Fruit fly (Drosophila melanogaster) whole organism, prepupa: ENCODE measurements around the gene Cul6.

Experiments used
- Blimp-1 ChIP-seq: fragments of 200-800 bp; sonication (Bioruptor generic); optimal IDR thresholded peaks from 3 replicates; lab custom pipeline; 2017; ENCODE audit warnings: missing biosample characterization, missing genetic modification characterization, mild to moderate bottlenecking, moderate library complexity, missing genetic modification reagents
- CG10631 ChIP-seq: fragments of 200-800 bp; sonication (Bioruptor generic); optimal IDR thresholded peaks from 2 replicates; lab custom pipeline; 2016; ENCODE audit warnings: missing biosample characterization, missing genetic modification characterization
- CG11294 ChIP-seq: fragments of 200-800 bp; sonication (Bioruptor generic); IDR thresholded peaks from 2 replicates; pipeline ENCODE4 v1.3.6; 2022; ENCODE audit warnings: missing biosample characterization, missing genetic modification characterization
- CG11762 ChIP-seq: fragments of 200-800 bp; sonication (Bioruptor generic); optimal IDR thresholded peaks from 3 replicates; lab custom pipeline; 2016; ENCODE audit warnings: missing biosample characterization, missing genetic modification characterization; ENCODE audit not compliant: insufficient read depth
- CG1621 ChIP-seq: fragments of 200-800 bp; sonication (Bioruptor generic); optimal IDR thresholded peaks from 3 replicates; lab custom pipeline; 2018; ENCODE audit warnings: missing biosample characterization, mild to moderate bottlenecking, missing genetic modification characterization
- CG16779 ChIP-seq: fragments of 200-800 bp; sonication (Bioruptor generic); optimal IDR thresholded peaks from 3 replicates; lab custom pipeline; 2017; ENCODE audit warnings: missing biosample characterization, mild to moderate bottlenecking, missing genetic modification characterization
- CG31627 ChIP-seq: fragments of 200-800 bp; sonication (Bioruptor generic); optimal IDR thresholded peaks from 3 replicates; lab custom pipeline; 2016; ENCODE audit warnings: missing biosample characterization, missing genetic modification characterization
- CG32006 ChIP-seq: fragments of 200-800 bp; sonication (Bioruptor generic); optimal IDR thresholded peaks from 3 replicates; lab custom pipeline; 2017; ENCODE audit warnings: missing biosample characterization, mild to moderate bottlenecking, missing genetic modification characterization
- CG34406 ChIP-seq: fragments of 200-800 bp; sonication (Bioruptor generic); optimal IDR thresholded peaks from 3 replicates; lab custom pipeline; 2016; ENCODE audit warnings: missing biosample characterization, missing genetic modification characterization
- CG3919 ChIP-seq: fragments of 200-800 bp; sonication (Bioruptor generic); optimal IDR thresholded peaks from 3 replicates; lab custom pipeline; 2016; ENCODE audit warnings: missing biosample characterization, missing genetic modification characterization
- CG4318 ChIP-seq: fragments of 200-800 bp; sonication (Bioruptor generic); optimal IDR thresholded peaks from 3 replicates; lab custom pipeline; 2017; ENCODE audit warnings: missing biosample characterization, mild to moderate bottlenecking, missing genetic modification characterization
- CG6163 ChIP-seq: fragments of 200-800 bp; sonication (Bioruptor generic); IDR thresholded peaks from 3 replicates; pipeline ENCODE4 v1.3.6; 2022; ENCODE audit warnings: missing biosample characterization, missing genetic modification characterization
- CG6276 ChIP-seq: fragments of 200-800 bp; sonication (Bioruptor generic); optimal IDR thresholded peaks from 2 replicates; lab custom pipeline; 2017; ENCODE audit warnings: missing biosample characterization, mild to moderate bottlenecking, missing genetic modification characterization
- CG6808 ChIP-seq: fragments of 200-800 bp; sonication (Bioruptor generic); optimal IDR thresholded peaks from 3 replicates; lab custom pipeline; 2017; ENCODE audit warnings: missing biosample characterization, missing genetic modification characterization, mild to moderate bottlenecking, moderate library complexity, missing genetic modification reagents
- CG6854 ChIP-seq: fragments of 200-800 bp; sonication (Bioruptor generic); optimal IDR thresholded peaks from 2 replicates; lab custom pipeline; 2017; ENCODE audit warnings: missing biosample characterization, mild to moderate bottlenecking, missing genetic modification characterization
- CG8632 ChIP-seq: fragments of 200-800 bp; sonication (Bioruptor generic); optimal IDR thresholded peaks from 3 replicates; lab custom pipeline; 2016; ENCODE audit warnings: missing biosample characterization, missing genetic modification characterization
- Eip75B ChIP-seq: fragments of 200-800 bp; sonication (Bioruptor generic); optimal IDR thresholded peaks from 3 replicates; lab custom pipeline; 2016; ENCODE audit warnings: missing biosample characterization, missing genetic modification characterization
- Eip78C ChIP-seq: fragments of 200-800 bp; sonication (Bioruptor generic); peaks from one replicate; lab custom pipeline; 2016; ENCODE audit warnings: missing biosample characterization, missing genetic modification characterization
- Eip93F ChIP-seq: fragments of 200-800 bp; sonication (Bioruptor generic); optimal IDR thresholded peaks from 2 replicates; lab custom pipeline; 2016; ENCODE audit warnings: missing biosample characterization, mild to moderate bottlenecking, missing genetic modification characterization
- Ets96B ChIP-seq: fragments of 200-800 bp; optimal IDR thresholded peaks from 2 replicates; lab custom pipeline; 2019; ENCODE audit warnings: missing biosample characterization, mild to moderate bottlenecking, missing genetic modification characterization, moderate library complexity
- Gug ChIP-seq: fragments of 200-800 bp; sonication (Bioruptor generic); IDR thresholded peaks from 2 replicates; pipeline ENCODE4 v1.3.6; 2022; ENCODE audit warnings: missing biosample characterization, missing genetic modification characterization
- Hr38 ChIP-seq: sonication (Bioruptor generic); optimal IDR thresholded peaks from 2 replicates; lab custom pipeline; 2016; ENCODE audit warnings: missing biosample characterization, missing genetic modification characterization
- Hr39 ChIP-seq: fragments of 200-800 bp; sonication (Bioruptor generic); optimal IDR thresholded peaks from 2 replicates; lab custom pipeline; 2016; ENCODE audit warnings: missing biosample characterization, missing genetic modification characterization
- Hr4 ChIP-seq: fragments of 200-800 bp; sonication (Bioruptor generic); optimal IDR thresholded peaks from 3 replicates; lab custom pipeline; 2016; ENCODE audit warnings: missing biosample characterization, missing genetic modification characterization
- Lpt ChIP-seq: fragments of 200-800 bp; sonication (Bioruptor generic); optimal IDR thresholded peaks from 3 replicates; lab custom pipeline; 2016; ENCODE audit warnings: missing biosample characterization, missing genetic modification characterization
- Met ChIP-seq: fragments of 200-800 bp; sonication (Bioruptor generic); optimal IDR thresholded peaks from 3 replicates; lab custom pipeline; 2016; ENCODE audit warnings: missing biosample characterization, missing genetic modification characterization
- Smox ChIP-seq: fragments of 200-800 bp; sonication (Bioruptor generic); optimal IDR thresholded peaks from 3 replicates; lab custom pipeline; 2016; ENCODE audit warnings: missing biosample characterization, missing genetic modification characterization
- Sox102F ChIP-seq: fragments of 200-800 bp; sonication (Bioruptor generic); optimal IDR thresholded peaks from 2 replicates; lab custom pipeline; 2016; ENCODE audit warnings: missing biosample characterization, mild to moderate bottlenecking, missing genetic modification characterization
- achi ChIP-seq: fragments of 200-800 bp; sonication (Bioruptor generic); optimal IDR thresholded peaks from 3 replicates; lab custom pipeline; 2016; ENCODE audit warnings: missing biosample characterization, missing genetic modification characterization
- eg ChIP-seq: fragments of 200-800 bp; sonication (Bioruptor generic); IDR thresholded peaks from 3 replicates; pipeline ENCODE4 v1.3.6; 2022; ENCODE audit warnings: missing biosample characterization, missing genetic modification characterization
- esn ChIP-seq: fragments of 200-800 bp; sonication (Bioruptor generic); optimal IDR thresholded peaks from 2 replicates; lab custom pipeline; 2016; ENCODE audit warnings: missing biosample characterization, mild to moderate bottlenecking, missing genetic modification characterization, moderate library complexity
- fd59A ChIP-seq: fragments of 200-800 bp; sonication (Bioruptor generic); optimal IDR thresholded peaks from 2 replicates; lab custom pipeline; 2017; ENCODE audit warnings: missing biosample characterization, mild to moderate bottlenecking, missing genetic modification characterization, missing genetic modification reagents
- fkh ChIP-seq: fragments of 200-800 bp; sonication (Bioruptor generic); optimal IDR thresholded peaks from 3 replicates; lab custom pipeline; 2017; ENCODE audit warnings: missing biosample characterization, mild to moderate bottlenecking, missing genetic modification characterization, moderate library complexity
- lz ChIP-seq: fragments of 200-800 bp; sonication (Bioruptor generic); optimal IDR thresholded peaks from 3 replicates; lab custom pipeline; 2016; ENCODE audit warnings: missing biosample characterization, missing genetic modification characterization
- net ChIP-seq: fragments of 200-800 bp; sonication (Bioruptor generic); optimal IDR thresholded peaks from 3 replicates; lab custom pipeline; 2016; ENCODE audit warnings: missing biosample characterization, missing genetic modification characterization
- pdm3 ChIP-seq: fragments of 200-800 bp; sonication (Bioruptor generic); optimal IDR thresholded peaks from 3 replicates; lab custom pipeline; 2016; ENCODE audit warnings: missing biosample characterization, missing genetic modification characterization
- salr ChIP-seq, 2 experiments: fragments of 200-800 bp; sonication (Bioruptor generic); optimal IDR thresholded peaks; 3 replicates each; lab custom pipeline; 2016 to 2018; ENCODE audit warnings: missing biosample characterization in 2 of 2, missing genetic modification characterization in 2 of 2, mild to moderate bottlenecking in 1 of 2
- spab ChIP-seq: fragments of 200-800 bp; sonication (Bioruptor generic); optimal IDR thresholded peaks from 2 replicates; lab custom pipeline; 2017; ENCODE audit warnings: missing biosample characterization, mild to moderate bottlenecking, missing genetic modification characterization, missing genetic modification reagents
- svp ChIP-seq: fragments of 200-800 bp; sonication (Bioruptor generic); peaks from one replicate; lab custom pipeline; 2016; ENCODE audit warnings: missing biosample characterization, missing genetic modification characterization
- topi ChIP-seq: fragments of 200-800 bp; sonication (Bioruptor generic); optimal IDR thresholded peaks from 3 replicates; lab custom pipeline; 2016; ENCODE audit warnings: missing biosample characterization, missing genetic modification characterization
- vri ChIP-seq: fragments of 200-800 bp; sonication (Bioruptor generic); optimal IDR thresholded peaks from 3 replicates; lab custom pipeline; 2016; ENCODE audit warnings: missing biosample characterization, mild to moderate bottlenecking, missing genetic modification characterization

Gene Cul6

DNA sequence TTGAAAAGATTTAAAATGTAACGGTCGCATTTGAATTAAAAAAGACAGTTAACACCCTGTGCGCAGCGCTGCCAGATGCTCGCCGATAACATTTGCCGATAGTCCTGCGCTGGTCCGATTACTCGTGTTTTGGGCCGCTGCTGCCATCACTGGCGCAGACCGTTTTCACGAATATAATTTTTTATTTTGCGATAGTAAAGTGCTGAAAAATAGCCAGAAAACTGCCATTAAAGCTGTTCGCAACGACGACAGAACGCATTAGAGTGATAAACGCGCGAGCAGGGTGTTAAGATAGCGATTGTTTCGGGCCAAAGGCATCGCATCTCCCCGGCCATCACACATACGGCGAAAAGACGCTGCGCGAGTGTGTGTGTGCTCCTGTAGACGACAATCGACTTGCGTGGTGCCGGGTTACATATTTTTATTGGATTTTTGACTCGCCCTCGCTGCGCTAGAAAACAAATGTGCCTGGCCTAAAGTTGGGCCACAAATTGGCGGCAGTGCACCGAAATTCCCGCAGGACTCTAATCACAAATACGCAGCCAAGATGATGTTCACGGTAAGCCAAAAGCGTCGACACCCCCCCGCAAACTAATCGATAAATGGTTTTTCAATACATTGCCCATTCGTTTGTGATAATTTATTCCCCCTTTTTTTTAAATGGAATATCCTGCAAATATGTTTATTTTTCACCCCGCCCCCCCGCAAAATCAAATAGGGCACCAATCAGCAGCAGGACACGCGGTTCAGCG lies 25.4 kb upstream of the Cul6 start, which contains the start of gene Srrm1 (continued):
- TF ChIP-seq esn (peak; percentile 40), vri (no peak), lz (GFP tag; lab: Kevin White, UChicago) (peak; percentile 49), Eip75B (GFP tag; lab: Kevin White, UChicago) (no peak), Blimp-1 (GFP tag; lab: Kevin White, UChicago) (no peak), achi (no peak), Eip78C (GFP tag; lab: Kevin White, UChicago) (peak; percentile 2), Hr39 (GFP tag; lab: Kevin White, UChicago) (peak; percentile 10), Lpt (GFP tag; lab: Kevin White, UChicago) (no peak), CG3919 (GFP tag; lab: Kevin White, UChicago) (peak; percentile 6)
- TF ChIP-seq, all 60 proteins: peak for 12

dm6 chr3L:13033361-13033760 lies 21.9 kb upstream of the Cul6 start:
- no peak for TF ChIP-seq Sox102F (GFP tag; lab: Kevin White, UChicago)
- no peak for TF ChIP-seq CG11294 (GFP tag; lab: Robert Waterston, UW)
- no peak for TF ChIP-seq spab (GFP tag; lab: Kevin White, UChicago)
- no peak for TF ChIP-seq topi (GFP tag; lab: Kevin White, UChicago)
- TF ChIP-seq Eip75B (GFP tag; lab: Kevin White, UChicago): no peak
- no peak for TF ChIP-seq Lpt (GFP tag; lab: Kevin White, UChicago)
- no peak for TF ChIP-seq Hr39 (GFP tag; lab: Kevin White, UChicago)
- TF ChIP-seq CG6808 (GFP tag; lab: Kevin White, UChicago): no peak
- no peak for TF ChIP-seq salr (GFP tag; optimal IDR thresholded peaks at IDR 0.05; lab: Kevin White, UChicago)
- no peak for TF ChIP-seq Eip78C (GFP tag; lab: Kevin White, UChicago)
- no peak for TF ChIP-seq pdm3 (GFP tag; lab: Kevin White, UChicago)
- TF ChIP-seq CG16779 (tag; lab: Kevin White, UChicago): no peak
- TF ChIP-seq CG4318 (GFP tag; lab: Kevin White, UChicago): no peak
- TF ChIP-seq CG6854: no peak
- TF ChIP-seq vri: no peak

DNA sequence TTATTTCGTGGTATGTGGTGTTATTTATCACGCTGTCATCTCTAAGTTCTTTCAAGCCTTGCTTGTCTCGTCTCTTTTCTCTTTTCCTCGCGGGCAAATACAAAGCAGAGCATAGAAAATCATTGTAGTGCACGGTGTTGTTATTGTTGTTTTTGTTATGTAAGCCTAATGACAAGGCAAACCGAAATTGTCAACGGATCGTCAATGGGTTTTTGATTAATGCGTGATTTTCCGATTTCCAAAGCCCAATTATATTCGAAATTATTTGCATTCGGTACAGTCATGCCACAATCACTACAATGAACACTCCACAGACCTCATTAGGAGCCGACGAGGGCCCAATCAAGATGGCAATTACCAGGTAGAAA lies 21.4 kb upstream of the Cul6 start:
- TF ChIP-seq lz (GFP tag; lab: Kevin White, UChicago) (no peak), CG10631 (GFP tag; lab: Kevin White, UChicago) (peak; percentile 11)

dm6 chr3L:13032085-13032914 lies 20.8 kb upstream of the Cul6 start:
- TF ChIP-seq CG6276 (peak; percentile 5), CG32006 (GFP tag; lab: Kevin White, UChicago) (peak; percentile 59), Hr38 (no peak), CG6808 (GFP tag; lab: Kevin White, UChicago) (no peak), Smox (GFP tag; lab: Kevin White, UChicago) (no peak), Ets96B (tag; lab: Kevin White, UChicago) (no peak), CG11294 (GFP tag; lab: Robert Waterston, UW) (no peak), Hr4 (GFP tag; lab: Kevin White, UChicago) (no peak), Gug (GFP tag; lab: Robert Waterston, UW) (no peak), fkh (GFP tag; lab: Kevin White, UChicago) (peak; percentile 86), CG6854 (no peak), salr (GFP tag; optimal IDR thresholded peaks at IDR 0.05; lab: Kevin White, UChicago) (peak in 1 of 2 experiments; percentile 23), achi (peak; percentile 31), CG8632 (no peak), lz (GFP tag; lab: Kevin White, UChicago) (peak; percentile 18), CG1621 (no peak), CG11762 (GFP tag; lab: Kevin White, UChicago) (no peak), svp (GFP tag; lab: Kevin White, UChicago) (peak; percentile 89), Eip78C (GFP tag; lab: Kevin White, UChicago) (peak; percentile 54), fd59A (no peak), CG31627 (GFP tag; lab: Kevin White, UChicago) (peak; percentile 5), eg (no peak), Eip93F (no peak), Lpt (GFP tag; lab: Kevin White, UChicago) (peak; percentile 18), CG34406 (peak; percentile 5), net (GFP tag; lab: Kevin White, UChicago) (no peak), vri (no peak), Met (GFP tag; lab: Kevin White, UChicago) (peak; percentile 10), CG6163 (GFP tag; lab: Robert Waterston, UW) (no peak)
